Fruit fly (Drosophila melanogaster) whole organism, adult: Measurements from ENCODE around the gene CG6770.
A peak's percentile ranks its signal among the peaks of the same experiment; 100 is the strongest.

Experiments used
- CG11617 ChIP-seq: fragments of 200-800 bp; sonication (Bioruptor generic); optimal IDR thresholded peaks from 2 replicates; lab custom pipeline; 2017; ENCODE audit warnings: mild to moderate bottlenecking, missing biosample characterization, missing genetic modification reagents, missing genetic modification characterization
- CG12768 ChIP-seq: fragments of 200-800 bp; sonication (Bioruptor generic); optimal IDR thresholded peaks from 2 replicates; lab custom pipeline; 2017; ENCODE audit warnings: missing biosample characterization, missing genetic modification characterization, mild to moderate bottlenecking, moderate library complexity, missing genetic modification reagents
- CG14711 ChIP-seq: fragments of 200-800 bp; sonication (Bioruptor generic); optimal IDR thresholded peaks from 2 replicates; lab custom pipeline; 2018; ENCODE audit warnings: missing biosample characterization, mild to moderate bottlenecking, missing genetic modification characterization, moderate library complexity
- CG1620 ChIP-seq: fragments of 200-800 bp; sonication (Bioruptor generic); optimal IDR thresholded peaks from 2 replicates; lab custom pipeline; 2016; ENCODE audit warnings: missing biosample characterization, missing genetic modification characterization
- CG33017 ChIP-seq: fragments of 200-800 bp; sonication (Bioruptor generic); optimal IDR thresholded peaks from 2 replicates; lab custom pipeline; 2018; ENCODE audit warnings: missing biosample characterization, mild to moderate bottlenecking, missing genetic modification characterization, moderate library complexity
- CG5204 ChIP-seq: fragments of 200-800 bp; sonication (Bioruptor generic); optimal IDR thresholded peaks from 2 replicates; lab custom pipeline; 2016; ENCODE audit warnings: missing biosample characterization, missing genetic modification characterization
- CG7045 ChIP-seq: fragments of 200-800 bp; sonication (Bioruptor generic); optimal IDR thresholded peaks from 2 replicates; lab custom pipeline; 2017; ENCODE audit warnings: missing biosample characterization, mild to moderate bottlenecking, missing genetic modification characterization
- CG7101 ChIP-seq: fragments of 200-800 bp; sonication (Bioruptor generic); optimal IDR thresholded peaks from 2 replicates; lab custom pipeline; 2018; ENCODE audit warnings: missing biosample characterization, mild to moderate bottlenecking, missing genetic modification characterization, moderate library complexity
- Clk ChIP-seq: fragments of 200-800 bp; sonication (Bioruptor generic); optimal IDR thresholded peaks from 2 replicates; lab custom pipeline; 2017; ENCODE audit warnings: missing biosample characterization, missing genetic modification characterization
- Crg-1 ChIP-seq: fragments of 200-800 bp; sonication (Bioruptor generic); optimal IDR thresholded peaks from 2 replicates; lab custom pipeline; 2016; ENCODE audit warnings: missing biosample characterization, missing genetic modification characterization
- Hr96 ChIP-seq: fragments of 200-800 bp; sonication (Bioruptor generic); optimal IDR thresholded peaks from 2 replicates; lab custom pipeline; 2016; ENCODE audit warnings: missing biosample characterization, missing genetic modification characterization
- Mnt ChIP-seq: fragments of 200-800 bp; sonication (Bioruptor generic); optimal IDR thresholded peaks from 2 replicates; lab custom pipeline; 2016; ENCODE audit warnings: missing biosample characterization, mild to moderate bottlenecking, missing genetic modification characterization
- bab1 ChIP-seq: fragments of 200-800 bp; sonication (Bioruptor generic); optimal IDR thresholded peaks from 3 replicates; lab custom pipeline; 2019; ENCODE audit warnings: missing biosample characterization, mild to moderate bottlenecking, missing genetic modification characterization, moderate library complexity
- cic ChIP-seq: fragments of 200-800 bp; sonication (Bioruptor generic); optimal IDR thresholded peaks from 2 replicates; lab custom pipeline; 2017; ENCODE audit warnings: missing biosample characterization, mild to moderate bottlenecking, missing genetic modification characterization, moderate library complexity
- cnc ChIP-seq, 2 experiments: fragments of >200 bp; optimal IDR thresholded peaks; 2 replicates each; lab custom pipeline; 2017
- kay ChIP-seq: fragments of 200-800 bp; sonication (Bioruptor generic); peaks from one replicate; lab custom pipeline; 2016; ENCODE audit warnings: missing biosample characterization, missing genetic modification characterization, borderline replicate concordance
- ovo ChIP-seq: fragments of 200-800 bp; sonication (Bioruptor generic); optimal IDR thresholded peaks from 2 replicates; lab custom pipeline; 2016; ENCODE audit warnings: missing biosample characterization, missing genetic modification characterization
- pad ChIP-seq: fragments of 200-800 bp; sonication (Bioruptor generic); optimal IDR thresholded peaks from 3 replicates; lab custom pipeline; 2017; ENCODE audit warnings: missing biosample characterization, missing genetic modification characterization, mild to moderate bottlenecking, moderate library complexity, missing genetic modification reagents
- tj ChIP-seq: fragments of 200-800 bp; sonication (Bioruptor generic); optimal IDR thresholded peaks from 3 replicates; lab custom pipeline; 2017; ENCODE audit warnings: missing biosample characterization, mild to moderate bottlenecking, missing genetic modification characterization, moderate library complexity
- toe ChIP-seq: fragments of 200-800 bp; sonication (Bioruptor generic); optimal IDR thresholded peaks from 2 replicates; lab custom pipeline; 2016; ENCODE audit warnings: missing biosample characterization, missing genetic modification characterization

Gene CG6770

dm6 chr2L:12075850-12076249, 29.9 kb upstream of the CG6770 start, which contains the start of gene CG14947:
Gene CG14947 (plus strand): TSS chr2L:12076100.
- TF ChIP-seq CG1620 (GFP tag; lab: Kevin White, UChicago) (no peak), CG5204 (GFP tag; lab: Kevin White, UChicago) (no peak), CG7045 (GFP tag; lab: Kevin White, UChicago) (no peak), kay (GFP tag; lab: Kevin White, UChicago) (no peak), pad (GFP tag; lab: Kevin White, UChicago) (no peak), Hr96 (GFP tag; lab: Kevin White, UChicago) (no peak), cic (no peak), ovo (GFP tag; lab: Kevin White, UChicago) (no peak), cnc (optimal IDR thresholded peaks at IDR 0.05; lab: Kevin White, UChicago) (no peak), Crg-1 (GFP tag; lab: Kevin White, UChicago) (no peak), Clk (GFP tag; lab: Kevin White, UChicago) (no peak), toe (GFP tag; lab: Kevin White, UChicago) (no peak), tj (GFP tag; lab: Kevin White, UChicago) (no peak), CG14711 (tag; lab: Kevin White, UChicago) (no peak), Mnt (GFP tag; lab: Kevin White, UChicago) (no peak), CG11617 (GFP tag; lab: Kevin White, UChicago) (no peak), CG33017 (tag; lab: Kevin White, UChicago) (no peak)

- no peak for TF ChIP-seq CG14711 (tag; lab: Kevin White, UChicago)
Observed at dm6 chr2L:12066617-12067251, 20.8 kb upstream of the CG6770 start, which contains the start of gene firl. Gene firl (minus strand): TSS chr2L:12066775.

DNA sequence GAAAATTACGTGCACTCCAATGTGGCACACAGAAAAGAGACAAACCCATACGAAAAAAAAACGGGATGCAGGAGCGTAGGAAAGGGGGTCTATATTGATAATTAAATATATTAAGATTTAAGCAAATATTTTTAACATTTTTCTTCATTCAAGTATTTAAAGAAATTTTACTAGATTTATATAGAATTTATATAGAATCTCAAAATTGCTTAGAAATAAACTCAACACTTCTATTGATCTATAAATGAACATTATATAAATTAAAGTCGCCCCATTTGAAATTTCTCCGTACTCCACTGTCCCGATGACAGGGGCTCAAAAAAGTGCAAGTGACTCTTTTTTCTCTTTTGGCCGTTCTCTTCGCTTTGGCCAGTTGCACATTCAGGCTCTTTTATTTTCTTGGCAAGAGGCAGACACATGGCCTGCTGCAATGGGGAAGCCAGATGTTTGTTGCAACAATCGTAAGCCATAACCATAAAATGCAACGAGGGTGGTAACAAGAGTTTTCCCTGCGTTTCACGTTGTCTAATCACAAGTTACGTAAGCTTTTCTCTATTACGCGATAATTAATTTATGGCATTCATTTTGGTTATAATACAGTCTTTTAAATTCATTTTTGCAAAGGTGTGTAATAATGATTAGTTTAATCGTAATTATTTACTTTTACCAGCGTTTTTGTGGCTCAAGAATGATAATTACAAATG, 19.9 kb upstream of the CG6770 start:
- TF ChIP-seq CG11617 (GFP tag; lab: Kevin White, UChicago) (peak; percentile 29), CG14711 (tag; lab: Kevin White, UChicago) (peak; percentile 34), Mnt (GFP tag; lab: Kevin White, UChicago) (no peak), cnc (optimal IDR thresholded peaks at IDR 0.05; lab: Kevin White, UChicago) (no peak), pad (GFP tag; lab: Kevin White, UChicago) (no peak), tj (GFP tag; lab: Kevin White, UChicago) (no peak), CG7101 (tag; lab: Kevin White, UChicago) (peak; percentile 51), Hr96 (GFP tag; lab: Kevin White, UChicago) (no peak), bab1 (GFP tag; lab: Kevin White, UChicago) (no peak), kay (GFP tag; lab: Kevin White, UChicago) (no peak), ovo (GFP tag; lab: Kevin White, UChicago) (no peak), Crg-1 (GFP tag; lab: Kevin White, UChicago) (no peak), toe (GFP tag; lab: Kevin White, UChicago) (no peak), CG12768 (GFP tag; lab: Kevin White, UChicago) (peak; percentile 15), Clk (GFP tag; lab: Kevin White, UChicago) (no peak), CG1620 (GFP tag; lab: Kevin White, UChicago) (no peak), cic (no peak), CG7045 (GFP tag; lab: Kevin White, UChicago) (peak; percentile 19), CG33017 (tag; lab: Kevin White, UChicago) (peak; percentile 64), CG5204 (GFP tag; lab: Kevin White, UChicago) (no peak)

dm6 chr2L:12063035-12063434, 17.1 kb upstream of the CG6770 start, which contains the start of gene Rab3-GAP:
Gene Rab3-GAP (minus strand): TSS chr2L:12063184.
- TF ChIP-seq CG1620 (GFP tag; lab: Kevin White, UChicago): no peak
- no peak for TF ChIP-seq cnc (optimal IDR thresholded peaks at IDR 0.05; lab: Kevin White, UChicago)
- TF ChIP-seq CG14711 (tag; lab: Kevin White, UChicago): peak; percentile 29
- no peak for TF ChIP-seq CG12768 (GFP tag; lab: Kevin White, UChicago)
- TF ChIP-seq Clk (GFP tag; lab: Kevin White, UChicago): no peak
- no peak for TF ChIP-seq Mnt (GFP tag; lab: Kevin White, UChicago)
- peak; percentile 13 for TF ChIP-seq CG7101 (tag; lab: Kevin White, UChicago)
- TF ChIP-seq kay (GFP tag; lab: Kevin White, UChicago): no peak
- TF ChIP-seq CG5204 (GFP tag; lab: Kevin White, UChicago): no peak
- no peak for TF ChIP-seq tj (GFP tag; lab: Kevin White, UChicago)
- no peak for TF ChIP-seq toe (GFP tag; lab: Kevin White, UChicago)
- peak; percentile 47 for TF ChIP-seq bab1 (GFP tag; lab: Kevin White, UChicago)
- no peak for TF ChIP-seq ovo (GFP tag; lab: Kevin White, UChicago)
- TF ChIP-seq pad (GFP tag; lab: Kevin White, UChicago): no peak
- no peak for TF ChIP-seq CG7045 (GFP tag; lab: Kevin White, UChicago)
- peak; percentile 20 for TF ChIP-seq CG11617 (GFP tag; lab: Kevin White, UChicago)
- TF ChIP-seq Crg-1 (GFP tag; lab: Kevin White, UChicago): no peak
- no peak for TF ChIP-seq cic
- no peak for TF ChIP-seq CG33017 (tag; lab: Kevin White, UChicago)
- TF ChIP-seq Hr96 (GFP tag; lab: Kevin White, UChicago): no peak

DNA sequence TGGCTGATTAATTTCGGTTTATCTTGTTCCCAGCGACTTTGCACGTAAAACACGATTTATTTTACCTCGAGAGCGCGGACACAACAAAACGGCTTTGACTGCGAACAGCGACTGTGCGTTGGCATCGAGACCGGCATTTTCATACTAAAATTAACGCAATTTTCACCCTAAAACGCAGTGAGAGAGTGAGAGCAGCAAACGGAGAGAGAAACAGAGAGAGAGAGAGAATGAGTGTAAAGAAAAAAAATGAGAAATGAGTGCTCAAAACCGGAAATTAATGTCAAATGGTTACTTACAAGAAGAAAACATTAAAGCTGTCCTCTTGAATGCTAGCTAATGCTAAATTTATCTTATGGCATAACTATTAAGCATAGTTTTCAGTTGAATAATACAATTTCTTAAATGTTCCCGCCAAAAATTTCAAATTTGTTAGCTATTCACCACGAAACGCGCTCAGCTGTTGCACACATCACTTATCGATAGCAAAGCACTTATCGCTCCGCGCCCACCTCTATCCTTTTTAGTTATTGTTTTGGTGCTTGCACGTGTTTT, 10.0 kb upstream of the CG6770 start, which contains the start of the genes JhI-21, RpL7-like and CG34164:
Gene JhI-21 (minus strand): TSS at position 206 of the 552 bp plus-strand sequence.
Gene RpL7-like (plus strand): TSS at position 490 of the 552 bp plus-strand sequence.
Gene CG34164 (plus strand): TSS at position 512 of the 552 bp plus-strand sequence.
- TF ChIP-seq kay (GFP tag; lab: Kevin White, UChicago) (no peak), Mnt (GFP tag; lab: Kevin White, UChicago) (peak; percentile 87), pad (GFP tag; lab: Kevin White, UChicago) (no peak), CG12768 (GFP tag; lab: Kevin White, UChicago) (peak; percentile 4), CG1620 (GFP tag; lab: Kevin White, UChicago) (no peak), CG33017 (tag; lab: Kevin White, UChicago) (no peak), ovo (GFP tag; lab: Kevin White, UChicago) (no peak), cnc (optimal IDR thresholded peaks at IDR 0.05; lab: Kevin White, UChicago) (no peak), tj (GFP tag; lab: Kevin White, UChicago) (peak; percentile 57), CG5204 (GFP tag; lab: Kevin White, UChicago) (no peak), cic (no peak), Clk (GFP tag; lab: Kevin White, UChicago) (no peak), toe (GFP tag; lab: Kevin White, UChicago) (no peak)
